Fruit fly (Drosophila melanogaster) whole organism, embryonic: Measurements from ENCODE around the gene Hou.

Source experiments
- CG10543 ChIP-seq: fragments of 200-800 bp; sonication (Bioruptor generic); optimal IDR thresholded peaks from 3 replicates; lab custom pipeline; 2017; ENCODE audit warnings: missing biosample characterization, mild to moderate bottlenecking, missing genetic modification characterization, moderate library complexity
- CG10959 ChIP-seq: fragments of 200-800 bp; sonication (Bioruptor generic); IDR thresholded peaks from 2 replicates; pipeline ENCODE4 v1.3.6; 2022; ENCODE audit warnings: missing biosample characterization, missing genetic modification characterization
- CG12236 ChIP-seq: fragments of 200-800 bp; sonication (Bioruptor generic); optimal IDR thresholded peaks from 2 replicates; lab custom pipeline; 2016; ENCODE audit warnings: missing biosample characterization, missing genetic modification characterization
- CG15269 ChIP-seq: fragments of 200-800 bp; sonication (Bioruptor generic); optimal IDR thresholded peaks from 2 replicates; lab custom pipeline; 2018; ENCODE audit warnings: missing biosample characterization, mild to moderate bottlenecking, missing genetic modification characterization, moderate library complexity
- CG15479 ChIP-seq: fragments of 200-800 bp; sonication (Bioruptor generic); optimal IDR thresholded peaks from 3 replicates; lab custom pipeline; 2019; ENCODE audit warnings: missing biosample characterization, mild to moderate bottlenecking, missing genetic modification characterization, moderate library complexity
- CG17912 ChIP-seq: fragments of 200-800 bp; sonication (Bioruptor generic); optimal IDR thresholded peaks from 2 replicates; lab custom pipeline; 2018; ENCODE audit warnings: missing biosample characterization, mild to moderate bottlenecking, missing genetic modification characterization
- CG3163 ChIP-seq: fragments of 200-800 bp; sonication (Bioruptor generic); optimal IDR thresholded peaks from 3 replicates; lab custom pipeline; 2016; ENCODE audit warnings: missing biosample characterization, missing genetic modification characterization
- CG34224 ChIP-seq: fragments of 200-800 bp; sonication (Bioruptor generic); IDR thresholded peaks from 3 replicates; pipeline ENCODE4 v1.3.6; 2022; ENCODE audit warnings: missing biosample characterization, missing genetic modification characterization; ENCODE audit not compliant: partially characterized antibody
- CG4424 ChIP-seq: fragments of 200-800 bp; sonication (Bioruptor generic); optimal IDR thresholded peaks from 3 replicates; lab custom pipeline; 2016; ENCODE audit warnings: missing biosample characterization, missing genetic modification characterization
- CG4707 ChIP-seq: fragments of 200-800 bp; sonication (Bioruptor generic); optimal IDR thresholded peaks from 2 replicates; lab custom pipeline; 2018; ENCODE audit warnings: missing biosample characterization, mild to moderate bottlenecking, missing genetic modification characterization, moderate library complexity
- CG5180 ChIP-seq: fragments of 200-800 bp; sonication (Bioruptor generic); optimal IDR thresholded peaks from 3 replicates; lab custom pipeline; 2017; ENCODE audit warnings: missing biosample characterization, missing genetic modification characterization, mild to moderate bottlenecking, moderate library complexity, missing genetic modification reagents
- CG6175 ChIP-seq: fragments of 200-800 bp; sonication (Bioruptor generic); IDR thresholded peaks from 3 replicates; pipeline ENCODE4 v1.3.6; 2022; ENCODE audit warnings: missing biosample characterization, missing genetic modification characterization
- CG7372 ChIP-seq: fragments of 200-800 bp; sonication (Bioruptor generic); IDR thresholded peaks from 2 replicates; pipeline ENCODE4 v1.3.6; 2022; ENCODE audit warnings: missing biosample characterization, missing genetic modification characterization
- CG7839 ChIP-seq: fragments of 200-800 bp; sonication (Bioruptor generic); optimal IDR thresholded peaks from 3 replicates; lab custom pipeline; 2018; ENCODE audit warnings: missing biosample characterization, mild to moderate bottlenecking, missing genetic modification characterization, moderate library complexity
- CG8359 ChIP-seq: fragments of 200-800 bp; sonication (Bioruptor generic); optimal IDR thresholded peaks from 2 replicates; lab custom pipeline; 2017; ENCODE audit warnings: missing biosample characterization, mild to moderate bottlenecking, missing genetic modification characterization, borderline replicate concordance
- CG9609 ChIP-seq: fragments of 200-800 bp; sonication (Bioruptor generic); optimal IDR thresholded peaks from 3 replicates; lab custom pipeline; 2016; ENCODE audit warnings: missing biosample characterization, missing genetic modification characterization
- CTCF ChIP-seq: fragments of 200-800 bp; sonication (Bioruptor generic); optimal IDR thresholded peaks from 2 replicates; lab custom pipeline; 2017; ENCODE audit warnings: missing biosample characterization, mild to moderate bottlenecking, missing genetic modification characterization, moderate library complexity
- Deaf1 ChIP-seq: fragments of 200-800 bp; optimal IDR thresholded peaks from 3 replicates; lab custom pipeline; 2019; ENCODE audit warnings: missing biosample characterization, mild to moderate bottlenecking, missing genetic modification characterization, moderate library complexity
- Doc3 ChIP-seq: fragments of 200-800 bp; sonication (Bioruptor generic); IDR thresholded peaks from 3 replicates; pipeline ENCODE4 v1.3.6; 2022; ENCODE audit warnings: missing biosample characterization, missing genetic modification characterization; ENCODE audit not compliant: partially characterized antibody
- Drgx ChIP-seq: fragments of 200-800 bp; sonication (Bioruptor generic); IDR thresholded peaks from 2 replicates; pipeline ENCODE4 v1.3.6; 2022; ENCODE audit warnings: missing biosample characterization, missing genetic modification characterization
- E2f2 ChIP-seq: fragments of 200-800 bp; sonication (Bioruptor generic); IDR thresholded peaks from 2 replicates; pipeline ENCODE4 v1.3.6; 2022; ENCODE audit warnings: missing biosample characterization, missing genetic modification characterization
- HLH54F ChIP-seq: fragments of 200-800 bp; sonication (Bioruptor generic); optimal IDR thresholded peaks from 3 replicates; lab custom pipeline; 2016; ENCODE audit warnings: missing biosample characterization, missing genetic modification characterization
- Hand ChIP-seq: fragments of 200-800 bp; sonication (Bioruptor generic); optimal IDR thresholded peaks from 2 replicates; lab custom pipeline; 2017; ENCODE audit warnings: mild to moderate bottlenecking, missing biosample characterization, missing genetic modification reagents, missing genetic modification characterization
- HmgD ChIP-seq: fragments of 200-800 bp; sonication (Bioruptor generic); optimal IDR thresholded peaks from 3 replicates; lab custom pipeline; 2016; ENCODE audit warnings: missing biosample characterization, missing genetic modification characterization
- Kr ChIP-seq: fragments of 200-800 bp; sonication (Bioruptor generic); optimal IDR thresholded peaks from 2 replicates; lab custom pipeline; 2017; ENCODE audit warnings: missing biosample characterization, mild to moderate bottlenecking, missing genetic modification characterization
- Lpt ChIP-seq: fragments of >200 bp; optimal IDR thresholded peaks from 2 replicates; lab custom pipeline; 2018; ENCODE audit warnings: missing biosample characterization, missing genetic modification characterization
- MTF-1 ChIP-seq: fragments of 200-800 bp; sonication (Bioruptor generic); optimal IDR thresholded peaks from 2 replicates; lab custom pipeline; 2018; ENCODE audit warnings: missing biosample characterization, mild to moderate bottlenecking, missing genetic modification characterization, borderline replicate concordance
- NFAT ChIP-seq: fragments of 200-800 bp; sonication (Bioruptor generic); IDR thresholded peaks from 2 replicates; pipeline ENCODE4 v1.3.6; 2022; ENCODE audit warnings: missing biosample characterization, missing genetic modification characterization
- Sry-δ ChIP-seq: fragments of 200-800 bp; sonication (Bioruptor generic); optimal IDR thresholded peaks from 2 replicates; lab custom pipeline; 2016; ENCODE audit warnings: missing biosample characterization, missing genetic modification characterization
- TFAM ChIP-seq: fragments of 200-800 bp; sonication (Bioruptor generic); optimal IDR thresholded peaks from 2 replicates; lab custom pipeline; 2017; ENCODE audit warnings: missing biosample characterization, missing genetic modification characterization, inconsistent platforms
- bigmax ChIP-seq: fragments of 200-800 bp; sonication (Bioruptor generic); optimal IDR thresholded peaks from 2 replicates; lab custom pipeline; 2018; ENCODE audit warnings: missing biosample characterization, mild to moderate bottlenecking, missing genetic modification characterization
- crp ChIP-seq, 2 experiments: fragments of 200-800 bp; sonication (Bioruptor generic); optimal IDR thresholded peaks; 2 replicates in 1 of 2; 3 replicates in 1 of 2; lab custom pipeline; 2017; ENCODE audit warnings: missing biosample characterization in 2 of 2, missing genetic modification characterization in 2 of 2, mild to moderate bottlenecking in 1 of 2, moderate library complexity in 1 of 2
- disco-r ChIP-seq: fragments of 200-800 bp; sonication (Bioruptor generic); optimal IDR thresholded peaks from 2 replicates; lab custom pipeline; 2016; ENCODE audit warnings: missing biosample characterization, missing genetic modification characterization
- dm ChIP-seq: fragments of 200-800 bp; sonication (Bioruptor generic); optimal IDR thresholded peaks from 3 replicates; lab custom pipeline; 2016; ENCODE audit warnings: missing biosample characterization, missing genetic modification characterization
- eve ChIP-seq, 2 experiments: fragments of >200 bp; optimal IDR thresholded peaks; 2 replicates each; lab custom pipeline; 2017; ENCODE audit warnings: missing biosample characterization in 2 of 2, missing genetic modification characterization in 2 of 2
- fd96Cb ChIP-seq: fragments of 200-800 bp; sonication (Bioruptor generic); optimal IDR thresholded peaks from 2 replicates; lab custom pipeline; 2018; ENCODE audit warnings: missing biosample characterization, mild to moderate bottlenecking, missing genetic modification characterization, moderate library complexity
- grau ChIP-seq: fragments of 200-800 bp; optimal IDR thresholded peaks from 3 replicates; lab custom pipeline; 2019; ENCODE audit warnings: missing biosample characterization, mild to moderate bottlenecking, missing genetic modification characterization, moderate library complexity
- grn ChIP-seq: fragments of 200-800 bp; sonication (Bioruptor generic); optimal IDR thresholded peaks from 3 replicates; lab custom pipeline; 2017; ENCODE audit warnings: missing biosample characterization, missing genetic modification characterization
- gro ChIP-seq: fragments of 200-800 bp; sonication (Bioruptor generic); optimal IDR thresholded peaks from 2 replicates; lab custom pipeline; 2016; ENCODE audit warnings: missing biosample characterization, missing genetic modification characterization
- hth ChIP-seq: fragments of >200 bp; optimal IDR thresholded peaks from 2 replicates; lab custom pipeline; 2017; ENCODE audit warnings: inconsistent platforms
- lov ChIP-seq, 2 experiments: fragments of 200-800 bp in 1 of 2; fragments of >200 bp in 1 of 2; sonication (Bioruptor generic) in 1 of 2; IDR thresholded peaks in 1 of 2; optimal IDR thresholded peaks in 1 of 2; 2 replicates in 1 of 2; 3 replicates in 1 of 2; pipeline versions ENCODE4 v1.3.6 to Lab custom; 2017 to 2022; ENCODE audit warnings: missing biosample characterization in 1 of 2, missing genetic modification characterization in 1 of 2
- luna ChIP-seq: fragments of 200-800 bp; sonication (Bioruptor generic); optimal IDR thresholded peaks from 2 replicates; lab custom pipeline; 2016; ENCODE audit warnings: missing biosample characterization, missing genetic modification characterization
- prd ChIP-seq, 3 experiments: fragments of >200 bp in 2 of 3; fragments of 200-800 bp in 1 of 3; sonication (Bioruptor generic) in 1 of 3; optimal IDR thresholded peaks in 2 of 3; IDR thresholded peaks in 1 of 3; 2 replicates in 2 of 3; 3 replicates in 1 of 3; pipeline versions ENCODE4 v1.3.6 to Lab custom; 2017 to 2022; ENCODE audit warnings: missing biosample characterization in 1 of 3, missing genetic modification characterization in 1 of 3
- row ChIP-seq: fragments of 200-800 bp; sonication (Bioruptor generic); IDR thresholded peaks from 3 replicates; pipeline ENCODE4 v1.3.6; 2022; ENCODE audit warnings: missing biosample characterization, missing genetic modification characterization
- schlank ChIP-seq: fragments of 200-800 bp; sonication (Bioruptor generic); optimal IDR thresholded peaks from 2 replicates; lab custom pipeline; 2018; ENCODE audit warnings: missing biosample characterization, mild to moderate bottlenecking, missing genetic modification characterization
- slou ChIP-seq: fragments of 200-800 bp; sonication (Bioruptor generic); optimal IDR thresholded peaks from 3 replicates; lab custom pipeline; 2016; ENCODE audit warnings: missing biosample characterization, missing genetic modification characterization
- twi ChIP-seq: fragments of 200-800 bp; optimal IDR thresholded peaks from 2 replicates; lab custom pipeline; 2019; ENCODE audit warnings: missing biosample characterization, mild to moderate bottlenecking, missing genetic modification characterization, moderate library complexity
- z ChIP-seq: fragments of 200-800 bp; sonication (Bioruptor generic); IDR thresholded peaks from 3 replicates; pipeline ENCODE4 v1.3.6; 2022; ENCODE audit warnings: missing biosample characterization, missing genetic modification characterization

Hou gene

DNA sequence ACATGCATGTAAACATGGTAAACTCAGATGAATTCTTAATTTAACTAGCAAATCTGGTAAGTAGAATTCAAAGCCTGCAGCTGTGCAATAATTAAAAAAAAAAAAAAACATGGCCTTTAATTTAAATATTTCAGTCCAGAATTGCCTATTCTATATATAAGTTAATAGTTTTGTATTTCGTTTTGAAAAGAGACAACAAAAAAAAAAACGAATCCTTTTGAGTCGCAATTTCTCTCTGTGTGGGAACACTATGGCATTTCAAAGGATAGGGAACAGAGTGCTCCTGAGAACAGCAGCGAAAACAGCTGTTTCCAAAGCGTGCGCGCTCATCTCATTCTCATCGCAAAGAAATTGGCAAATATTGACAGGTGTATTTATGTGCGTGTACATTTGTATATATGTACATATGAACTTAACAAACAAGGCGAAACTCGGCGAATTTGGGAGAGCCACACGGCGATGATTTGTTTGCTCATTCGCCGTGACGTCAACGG is 4.5 kb downstream of the Hou start (continued):
- no peak for TF ChIP-seq HmgD (GFP tag; lab: Kevin White, UChicago)
- peak; percentile 65 for TF ChIP-seq fd96Cb (tag; lab: Kevin White, UChicago)
- no peak for TF ChIP-seq z (GFP tag; lab: Robert Waterston, UW)
- TF ChIP-seq twi = peak; percentile 24
- TF ChIP-seq Drgx (GFP tag; lab: Robert Waterston, UW) = peak; percentile 54

DNA sequence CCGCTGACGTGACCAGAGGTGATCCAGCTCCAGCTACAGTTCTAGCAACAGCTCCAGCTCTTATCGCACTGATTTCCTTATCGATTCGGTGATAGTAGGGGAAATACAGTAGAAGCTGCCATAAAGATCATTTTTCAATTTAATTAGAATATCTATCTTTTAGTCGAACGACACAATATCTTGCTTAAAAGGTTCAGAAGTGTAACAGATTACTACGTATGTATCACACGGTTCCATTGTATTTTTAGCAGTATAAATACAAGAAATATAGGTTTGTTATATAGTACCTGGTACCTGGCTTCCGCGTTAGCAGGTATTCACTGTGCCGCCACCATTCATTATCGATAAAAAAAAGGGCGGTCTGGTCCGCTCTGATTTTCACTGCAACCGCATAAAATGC is 5.4 kb downstream of the Hou start:
- peak; percentile 58 for TF ChIP-seq Deaf1 (tag; lab: Kevin White, UChicago)
- no peak for TF ChIP-seq Doc3 (GFP tag; lab: Robert Waterston, UW)
- no peak for TF ChIP-seq CG3163 (GFP tag; lab: Kevin White, UChicago)
- peak; percentile 87 for TF ChIP-seq row (GFP tag; lab: Robert Waterston, UW)
- TF ChIP-seq CG8359 (GFP tag; lab: Kevin White, UChicago) = peak; percentile 62
- TF ChIP-seq CG12236 (GFP tag; lab: Kevin White, UChicago) = no peak
- peak; percentile 33 for TF ChIP-seq TFAM (GFP tag; lab: Kevin White, UChicago)
- no peak for TF ChIP-seq slou (GFP tag; lab: Kevin White, UChicago)
- TF ChIP-seq Kr (GFP tag; lab: Kevin White, UChicago) = no peak
- TF ChIP-seq bigmax (GFP tag; lab: Kevin White, UChicago) = no peak
- TF ChIP-seq CG7372 (GFP tag; lab: Robert Waterston, UW) = peak; percentile 60; the same call in 1 of the 2 replicates
- TF ChIP-seq E2f2 (GFP tag; lab: Robert Waterston, UW) = peak; percentile 53; the same call in 1 of the 2 replicates
- TF ChIP-seq eve (GFP tag; optimal IDR thresholded peaks at IDR 0.05; lab: Kevin White, UChicago) = no peak
- peak; percentile 76 for TF ChIP-seq MTF-1 (GFP tag; lab: Kevin White, UChicago)
- TF ChIP-seq CG4424 (GFP tag; lab: Kevin White, UChicago) = peak; percentile 79
- TF ChIP-seq CG34224 (GFP tag; lab: Robert Waterston, UW) = no peak
- peak; percentile 36; the same call in 1 of the 2 replicates for TF ChIP-seq NFAT (GFP tag; lab: Robert Waterston, UW)
- peak; percentile 44 for TF ChIP-seq CG4707
- peak; percentile 79 for TF ChIP-seq CG10543 (GFP tag; lab: Kevin White, UChicago)
- peak; percentile 75 for TF ChIP-seq CG17912 (GFP tag; lab: Kevin White, UChicago)
- TF ChIP-seq HLH54F = peak; percentile 66
- TF ChIP-seq CTCF (GFP tag; lab: Kevin White, UChicago) = peak; percentile 52
- peak in 1 of 2 experiments; percentile 16 for TF ChIP-seq crp (GFP tag; optimal IDR thresholded peaks at IDR 0.05; lab: Kevin White, UChicago)
- no peak for TF ChIP-seq lov (optimal IDR thresholded peaks at IDR 0.05; lab: Kevin White, UChicago)
- TF ChIP-seq lov (GFP tag; IDR thresholded peaks at IDR 0.05; lab: Robert Waterston, UW) = 0 out of 3 replicates have a peak, but pooled peaks have one; percentile 14
- no peak for TF ChIP-seq Lpt (GFP tag; lab: Kevin White, UChicago)
- peak; percentile 58 for TF ChIP-seq disco-r
- no peak for TF ChIP-seq luna (GFP tag; lab: Kevin White, UChicago)
- no peak for TF ChIP-seq CG6175 (GFP tag; lab: Robert Waterston, UW)
- peak; percentile 62 for TF ChIP-seq CG10959 (GFP tag; lab: Robert Waterston, UW)
- peak; percentile 66 for TF ChIP-seq CG5180 (GFP tag; lab: Kevin White, UChicago)
- peak; percentile 55 for TF ChIP-seq Hand (GFP tag; lab: Kevin White, UChicago)
- TF ChIP-seq z (GFP tag; lab: Robert Waterston, UW) = no peak
- TF ChIP-seq hth = no peak
- TF ChIP-seq grau = peak; percentile 97
- peak; percentile 58 for TF ChIP-seq CG7839
- peak; percentile 90 for TF ChIP-seq CG15269
- peak; percentile 77 for TF ChIP-seq grn (GFP tag; lab: Kevin White, UChicago)
- peak; percentile 9 for TF ChIP-seq gro (GFP tag; lab: Kevin White, UChicago)
- TF ChIP-seq schlank (tag; lab: Kevin White, UChicago) = peak; percentile 65
- TF ChIP-seq prd (optimal IDR thresholded peaks at IDR 0.05; lab: Kevin White, UChicago) = no peak
- TF ChIP-seq prd (GFP tag; IDR thresholded peaks at IDR 0.05; lab: Robert Waterston, UW) = peak; percentile 85; the same call in 2 of the 3 replicates
- TF ChIP-seq CG9609 (GFP tag; lab: Kevin White, UChicago) = peak; percentile 52
- peak; percentile 47 for TF ChIP-seq dm (GFP tag; lab: Kevin White, UChicago)
- TF ChIP-seq CG15479 (GFP tag; lab: Kevin White, UChicago) = no peak
- peak; percentile 33 for TF ChIP-seq Sry-δ (GFP tag; lab: Kevin White, UChicago)
